Fruit fly (Drosophila melanogaster) whole organism, embryonic: ENCODE measurements around the gene Tmtc2.
A peak's percentile ranks its signal among the peaks of the same experiment; 100 is the strongest.

Experiments
- Adf1 ChIP-seq: fragments of 200-800 bp; sonication (Bioruptor generic); IDR thresholded peaks from 2 replicates; pipeline ENCODE4 v1.3.6; 2022; ENCODE audit warnings: missing biosample characterization, missing genetic modification characterization
- Awh ChIP-seq: fragments of 200-800 bp; sonication (Bioruptor generic); IDR thresholded peaks from 2 replicates; pipeline ENCODE4, ENCODE4 v1.3.6; 2022; ENCODE audit warnings: missing biosample characterization, missing genetic modification characterization
- Bgb ChIP-seq: fragments of 200-800 bp; sonication (Bioruptor generic); IDR thresholded peaks from 2 replicates; pipeline ENCODE4 v1.3.6; 2022; ENCODE audit warnings: missing biosample characterization, missing genetic modification characterization; ENCODE audit not compliant: partially characterized antibody
- Blimp-1 ChIP-seq: fragments of 200-800 bp; sonication (Bioruptor generic); optimal IDR thresholded peaks from 3 replicates; lab custom pipeline; 2018; ENCODE audit warnings: missing biosample characterization, missing genetic modification characterization, mild to moderate bottlenecking, moderate library complexity, missing genetic modification reagents
- CG11093 ChIP-seq: fragments of 200-800 bp; sonication (Bioruptor generic); IDR thresholded peaks from 3 replicates; pipeline ENCODE4 v1.3.6; 2022; ENCODE audit warnings: missing biosample characterization, missing genetic modification characterization
- CG13123 ChIP-seq: fragments of 200-800 bp; sonication (Bioruptor generic); optimal IDR thresholded peaks from 2 replicates; lab custom pipeline; 2016; ENCODE audit warnings: missing biosample characterization, missing genetic modification characterization
- CG13296 ChIP-seq: fragments of 200-800 bp; sonication (Bioruptor generic); optimal IDR thresholded peaks from 3 replicates; lab custom pipeline; 2018; ENCODE audit warnings: missing biosample characterization, mild to moderate bottlenecking, missing genetic modification characterization
- CG17829 ChIP-seq: fragments of 200-800 bp; optimal IDR thresholded peaks from 2 replicates; lab custom pipeline; 2019; ENCODE audit warnings: missing biosample characterization, mild to moderate bottlenecking, missing genetic modification characterization, moderate library complexity
- CG18011 ChIP-seq: fragments of 200-800 bp; sonication (Bioruptor generic); optimal IDR thresholded peaks from 2 replicates; lab custom pipeline; 2017; ENCODE audit warnings: missing biosample characterization, missing genetic modification characterization, mild to moderate bottlenecking, moderate library complexity, missing genotype
- CG32772 ChIP-seq: fragments of 200-800 bp; sonication (Bioruptor generic); IDR thresholded peaks from 2 replicates; pipeline ENCODE4 v1.3.6; 2022; ENCODE audit warnings: missing biosample characterization, missing genetic modification characterization
- CG33213 ChIP-seq: fragments of 200-800 bp; sonication (Bioruptor generic); optimal IDR thresholded peaks from 3 replicates; lab custom pipeline; 2016; ENCODE audit warnings: missing biosample characterization, missing genetic modification characterization
- CG6254 ChIP-seq: fragments of 200-800 bp; sonication (Bioruptor generic); optimal IDR thresholded peaks from 3 replicates; lab custom pipeline; 2017; ENCODE audit warnings: mild to moderate bottlenecking, missing biosample characterization, missing genetic modification reagents, missing genetic modification characterization
- CG6689 ChIP-seq: fragments of 200-800 bp; sonication (Bioruptor generic); IDR thresholded peaks from 2 replicates; pipeline ENCODE4 v1.3.6; 2022; ENCODE audit warnings: missing biosample characterization, missing genetic modification characterization
- CG6765 ChIP-seq: fragments of 200-800 bp; sonication (Bioruptor generic); optimal IDR thresholded peaks from 3 replicates; lab custom pipeline; 2017; ENCODE audit warnings: missing biosample characterization, mild to moderate bottlenecking, missing genetic modification characterization
- CG7745 ChIP-seq: fragments of 200-800 bp; sonication (Bioruptor generic); optimal IDR thresholded peaks from 2 replicates; lab custom pipeline; 2018; ENCODE audit warnings: missing biosample characterization, mild to moderate bottlenecking, missing genetic modification characterization, moderate library complexity
- CG7987 ChIP-seq: fragments of 200-800 bp; sonication (Bioruptor generic); optimal IDR thresholded peaks from 2 replicates; lab custom pipeline; 2018; ENCODE audit warnings: missing biosample characterization, mild to moderate bottlenecking, missing genetic modification characterization, moderate library complexity
- CG8281 ChIP-seq: fragments of 200-800 bp; sonication (Bioruptor generic); optimal IDR thresholded peaks from 2 replicates; lab custom pipeline; 2018; ENCODE audit warnings: missing biosample characterization, mild to moderate bottlenecking, missing genetic modification characterization, moderate library complexity
- CG8765 ChIP-seq: fragments of 200-800 bp; sonication (Bioruptor generic); IDR thresholded peaks from 2 replicates; pipeline ENCODE4 v1.3.6; 2022; ENCODE audit warnings: missing biosample characterization, missing genetic modification characterization
- CG9609 ChIP-seq: fragments of 200-800 bp; sonication (Bioruptor generic); optimal IDR thresholded peaks from 3 replicates; lab custom pipeline; 2016; ENCODE audit warnings: missing biosample characterization, missing genetic modification characterization
- ERR ChIP-seq: fragments of 200-800 bp; sonication (Bioruptor generic); optimal IDR thresholded peaks from 2 replicates; lab custom pipeline; 2016; ENCODE audit warnings: missing biosample characterization, missing genetic modification characterization
- Hr51 ChIP-seq, 2 experiments: fragments of 200-800 bp; sonication (Bioruptor generic); optimal IDR thresholded peaks; 2 replicates in 1 of 2; 3 replicates in 1 of 2; lab custom pipeline; 2016 to 2018; ENCODE audit warnings: missing biosample characterization in 2 of 2, missing genetic modification characterization in 2 of 2, mild to moderate bottlenecking in 1 of 2, moderate library complexity in 1 of 2
- Meics ChIP-seq: fragments of 200-800 bp; sonication (Bioruptor generic); optimal IDR thresholded peaks from 2 replicates; lab custom pipeline; 2017; ENCODE audit warnings: missing biosample characterization, mild to moderate bottlenecking, missing genetic modification characterization
- Mes4 ChIP-seq: fragments of 200-800 bp; sonication (Bioruptor generic); optimal IDR thresholded peaks from 2 replicates; lab custom pipeline; 2016; ENCODE audit warnings: missing biosample characterization, missing genetic modification characterization
- Ravus ChIP-seq: fragments of 200-800 bp; sonication (Bioruptor generic); IDR thresholded peaks from 2 replicates; pipeline ENCODE4 v1.3.6; 2022; ENCODE audit warnings: missing biosample characterization, missing genetic modification characterization
- Taf1 ChIP-seq: fragments of 200-800 bp; sonication (Bioruptor generic); IDR thresholded peaks from 2 replicates; pipeline ENCODE4 v1.3.6; 2022; ENCODE audit warnings: missing biosample characterization, missing genetic modification characterization
- Usf ChIP-seq: fragments of 200-800 bp; sonication (Bioruptor generic); optimal IDR thresholded peaks from 2 replicates; lab custom pipeline; 2017; ENCODE audit warnings: missing genotype, missing biosample characterization, missing genetic modification characterization
- ab ChIP-seq: fragments of 200-800 bp; sonication (Bioruptor generic); optimal IDR thresholded peaks from 2 replicates; lab custom pipeline; 2016; ENCODE audit warnings: missing biosample characterization, missing genetic modification characterization
- ato ChIP-seq: fragments of 200-800 bp; sonication (Bioruptor generic); IDR thresholded peaks from 2 replicates; pipeline ENCODE4 v1.3.6; 2022; ENCODE audit warnings: missing biosample characterization, missing genetic modification characterization; ENCODE audit not compliant: partially characterized antibody
- bab2 ChIP-seq: fragments of 200-800 bp; sonication (Bioruptor generic); optimal IDR thresholded peaks from 2 replicates; lab custom pipeline; 2016; ENCODE audit warnings: missing biosample characterization, missing genetic modification characterization
- cato ChIP-seq: fragments of 200-800 bp; sonication (Bioruptor generic); optimal IDR thresholded peaks from 2 replicates; lab custom pipeline; 2016; ENCODE audit warnings: missing biosample characterization, missing genetic modification characterization, borderline replicate concordance
- chinmo ChIP-seq: fragments of 200-800 bp; sonication (Bioruptor generic); IDR thresholded peaks from 4 replicates; pipeline ENCODE4 v1.3.6; 2022; ENCODE audit warnings: missing biosample characterization, missing genetic modification characterization; ENCODE audit not compliant: partially characterized antibody
- chn ChIP-seq: fragments of 200-800 bp; sonication (Bioruptor generic); optimal IDR thresholded peaks from 2 replicates; lab custom pipeline; 2016; ENCODE audit warnings: missing biosample characterization, missing genetic modification characterization
- ems ChIP-seq: fragments of 200-800 bp; sonication (Bioruptor generic); optimal IDR thresholded peaks from 3 replicates; lab custom pipeline; 2016; ENCODE audit warnings: missing biosample characterization, missing genetic modification characterization
- fd3F ChIP-seq: fragments of 200-800 bp; sonication (Bioruptor generic); optimal IDR thresholded peaks from 2 replicates; lab custom pipeline; 2018; ENCODE audit warnings: missing biosample characterization, mild to moderate bottlenecking, missing genetic modification characterization, moderate library complexity
- fru ChIP-seq: fragments of >200 bp; optimal IDR thresholded peaks from 2 replicates; lab custom pipeline; 2017
- ftz-f1 ChIP-seq: fragments of 200-800 bp; sonication (Bioruptor generic); optimal IDR thresholded peaks from 2 replicates; lab custom pipeline; 2016; ENCODE audit warnings: missing biosample characterization, missing genetic modification characterization
- kah ChIP-seq: fragments of 200-800 bp; sonication (Bioruptor generic); optimal IDR thresholded peaks from 2 replicates; lab custom pipeline; 2018; ENCODE audit warnings: missing biosample characterization, mild to moderate bottlenecking, missing genetic modification characterization
- lov ChIP-seq, 2 experiments: fragments of 200-800 bp in 1 of 2; fragments of >200 bp in 1 of 2; sonication (Bioruptor generic) in 1 of 2; IDR thresholded peaks in 1 of 2; optimal IDR thresholded peaks in 1 of 2; 2 replicates in 1 of 2; 3 replicates in 1 of 2; pipeline versions ENCODE4 v1.3.6 to Lab custom; 2017 to 2022; ENCODE audit warnings: missing biosample characterization in 1 of 2, missing genetic modification characterization in 1 of 2
- nerfin-1 ChIP-seq: fragments of 200-800 bp; sonication (Bioruptor generic); optimal IDR thresholded peaks from 3 replicates; lab custom pipeline; 2019; ENCODE audit warnings: missing biosample characterization, mild to moderate bottlenecking, missing genetic modification characterization, moderate library complexity
- odd ChIP-seq: fragments of 200-800 bp; sonication (Bioruptor generic); optimal IDR thresholded peaks from 2 replicates; lab custom pipeline; 2017; ENCODE audit warnings: missing biosample characterization, mild to moderate bottlenecking, missing genetic modification characterization
- peb ChIP-seq: fragments of 200-800 bp; sonication (Bioruptor generic); IDR thresholded peaks from 2 replicates; pipeline ENCODE4 v1.3.6; 2022; ENCODE audit warnings: missing biosample characterization, missing genetic modification characterization
- pho ChIP-seq: fragments of 200-800 bp; sonication (Bioruptor generic); optimal IDR thresholded peaks from 2 replicates; lab custom pipeline; 2016; ENCODE audit warnings: missing biosample characterization, missing genetic modification characterization
- scrt ChIP-seq: fragments of 200-800 bp; sonication (Bioruptor generic); optimal IDR thresholded peaks from 2 replicates; lab custom pipeline; 2018; ENCODE audit warnings: missing biosample characterization, mild to moderate bottlenecking, missing genetic modification characterization, moderate library complexity
- slou ChIP-seq: fragments of 200-800 bp; sonication (Bioruptor generic); optimal IDR thresholded peaks from 3 replicates; lab custom pipeline; 2016; ENCODE audit warnings: missing biosample characterization, missing genetic modification characterization
- twi ChIP-seq: fragments of 200-800 bp; optimal IDR thresholded peaks from 2 replicates; lab custom pipeline; 2019; ENCODE audit warnings: missing biosample characterization, mild to moderate bottlenecking, missing genetic modification characterization, moderate library complexity
- tx ChIP-seq: fragments of 200-800 bp; sonication (Bioruptor generic); optimal IDR thresholded peaks from 2 replicates; lab custom pipeline; 2016; ENCODE audit warnings: missing biosample characterization, missing genetic modification characterization
- unc-4 ChIP-seq: fragments of 200-800 bp; sonication (Bioruptor generic); IDR thresholded peaks from 2 replicates; pipeline ENCODE4 v1.3.6; 2022; ENCODE audit warnings: missing biosample characterization, missing genetic modification characterization; ENCODE audit not compliant: partially characterized antibody
- vfl ChIP-seq: fragments of 200-800 bp; sonication (Bioruptor generic); optimal IDR thresholded peaks from 2 replicates; lab custom pipeline; 2016; ENCODE audit warnings: missing biosample characterization, missing genetic modification characterization
- vvl ChIP-seq: fragments of 200-800 bp; sonication (Bioruptor generic); IDR thresholded peaks from 2 replicates; pipeline ENCODE4 v1.3.6; 2022; ENCODE audit warnings: missing biosample characterization, missing genetic modification characterization
- wdn ChIP-seq: fragments of 200-800 bp; sonication (Bioruptor generic); IDR thresholded peaks from 2 replicates; pipeline ENCODE4 v1.3.6; 2022; ENCODE audit warnings: missing biosample characterization, missing genetic modification characterization
- zf30C ChIP-seq: fragments of 200-800 bp; sonication (Bioruptor generic); optimal IDR thresholded peaks from 3 replicates; lab custom pipeline; 2018; ENCODE audit warnings: missing biosample characterization, mild to moderate bottlenecking, missing genetic modification characterization

Gene Tmtc2

DNA sequence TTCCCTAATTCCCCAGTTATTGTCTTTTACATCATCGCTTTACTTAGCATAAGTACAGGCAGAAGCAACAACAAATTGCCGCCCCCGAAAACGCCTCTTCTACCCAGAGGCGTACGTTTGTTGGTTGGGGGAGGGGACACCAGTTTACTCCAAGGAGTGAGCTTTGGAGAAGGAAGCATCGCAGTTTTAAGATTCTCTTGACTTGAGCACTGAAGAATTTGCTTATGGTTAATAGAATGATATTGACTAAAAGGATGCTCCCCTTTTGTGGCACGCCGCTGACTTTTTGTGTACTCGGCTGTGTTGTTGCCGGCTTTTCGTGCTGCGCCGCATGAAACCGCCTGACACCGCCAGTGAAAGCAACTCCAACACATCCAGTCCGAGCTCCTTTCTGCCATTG, 14.3 kb downstream of the Tmtc2 start (continued):
- TF ChIP-seq ems (GFP tag; lab: Kevin White, UChicago) (no peak), odd (GFP tag; lab: Kevin White, UChicago) (no peak), Blimp-1 (GFP tag; lab: Kevin White, UChicago) (no peak), CG13296 (GFP tag; lab: Kevin White, UChicago) (peak; percentile 53), Adf1 (no peak), fd3F (GFP tag; lab: Kevin White, UChicago) (no peak), CG13123 (GFP tag; lab: Kevin White, UChicago) (no peak), CG17829 (tag; lab: Kevin White, UChicago) (no peak), CG6765 (GFP tag; lab: Kevin White, UChicago) (no peak), Awh (GFP tag; lab: Robert Waterston, UW) (0 out of 2 replicates have a peak, but pooled peaks have one; percentile 18), zf30C (no peak), slou (GFP tag; lab: Kevin White, UChicago) (no peak), vfl (GFP tag; lab: Kevin White, UChicago) (no peak), Taf1 (GFP tag; lab: Robert Waterston, UW) (no peak), wdn (GFP tag; lab: Robert Waterston, UW) (no peak), Meics (GFP tag; lab: Kevin White, UChicago) (peak; percentile 68), tx (no peak), chinmo (GFP tag; lab: Robert Waterston, UW) (no peak), Bgb (GFP tag; lab: Robert Waterston, UW) (no peak), CG7745 (tag; lab: Kevin White, UChicago) (no peak), pho (peak; percentile 19), CG8281 (tag; lab: Kevin White, UChicago) (no peak), ftz-f1 (GFP tag; lab: Kevin White, UChicago) (no peak), Usf (GFP tag; lab: Kevin White, UChicago) (no peak), cato (GFP tag; lab: Kevin White, UChicago) (no peak), chn (peak; percentile 4), lov (optimal IDR thresholded peaks at IDR 0.05; lab: Kevin White, UChicago) (no peak), lov (GFP tag; IDR thresholded peaks at IDR 0.05; lab: Robert Waterston, UW) (no peak), scrt (peak; percentile 44), ato (GFP tag; lab: Robert Waterston, UW) (no peak), CG7987 (GFP tag; lab: Kevin White, UChicago) (no peak), Ravus (GFP tag; lab: Robert Waterston, UW) (no peak), kah (GFP tag; lab: Kevin White, UChicago) (no peak), CG33213 (GFP tag; lab: Kevin White, UChicago) (no peak), twi (tag; lab: Kevin White, UChicago) (no peak), CG8765 (GFP tag; lab: Robert Waterston, UW) (no peak), CG9609 (GFP tag; lab: Kevin White, UChicago) (no peak), Hr51 (GFP tag; optimal IDR thresholded peaks at IDR 0.05; lab: Kevin White, UChicago) (peak in 1 of 2 experiments; percentile 43), bab2 (GFP tag; lab: Kevin White, UChicago) (no peak), CG6689 (GFP tag; lab: Robert Waterston, UW) (peak; percentile 43; the same call in 1 of the 2 replicates), nerfin-1 (tag; lab: Kevin White, UChicago) (no peak), fru (no peak), vvl (GFP tag; lab: Robert Waterston, UW) (peak; percentile 26; the same call in 1 of the 2 replicates), ERR (GFP tag; lab: Kevin White, UChicago) (no peak), ab (no peak), CG11093 (GFP tag; lab: Robert Waterston, UW) (no peak), CG18011 (GFP tag; lab: Kevin White, UChicago) (no peak), Mes4 (GFP tag; lab: Kevin White, UChicago) (no peak), unc-4 (GFP tag; lab: Robert Waterston, UW) (no peak), CG32772 (GFP tag; lab: Robert Waterston, UW) (peak; percentile 50; the same call in 1 of the 2 replicates), CG6254 (GFP tag; lab: Kevin White, UChicago) (no peak), peb (GFP tag; lab: Robert Waterston, UW) (no peak)
